Fruit fly (Drosophila melanogaster) whole organism, prepupa: ENCODE data around the gene Taf4.

Experiments
- Blimp-1 ChIP-seq: fragments of 200-800 bp; sonication (Bioruptor generic); optimal IDR thresholded peaks from 3 replicates; lab custom pipeline; 2017; ENCODE audit warnings: missing biosample characterization, missing genetic modification characterization, mild to moderate bottlenecking, moderate library complexity, missing genetic modification reagents
- CG10669 ChIP-seq: fragments of 200-800 bp; sonication (Bioruptor generic); optimal IDR thresholded peaks from 3 replicates; lab custom pipeline; 2018; ENCODE audit warnings: missing biosample characterization, mild to moderate bottlenecking, missing genetic modification characterization, moderate library complexity
- CG11294 ChIP-seq: fragments of 200-800 bp; sonication (Bioruptor generic); IDR thresholded peaks from 2 replicates; pipeline ENCODE4 v1.3.6; 2022; ENCODE audit warnings: missing biosample characterization, missing genetic modification characterization
- CG11762 ChIP-seq: fragments of 200-800 bp; sonication (Bioruptor generic); optimal IDR thresholded peaks from 3 replicates; lab custom pipeline; 2016; ENCODE audit warnings: missing biosample characterization, missing genetic modification characterization; ENCODE audit not compliant: insufficient read depth
- CG11902 ChIP-seq: fragments of 200-800 bp; sonication (Bioruptor generic); optimal IDR thresholded peaks from 3 replicates; lab custom pipeline; 2016; ENCODE audit warnings: missing biosample characterization, missing genetic modification characterization
- CG15336 ChIP-seq: fragments of 200-800 bp; sonication (Bioruptor generic); IDR thresholded peaks from 2 replicates; pipeline ENCODE4 v1.3.6; 2022; ENCODE audit warnings: missing biosample characterization, missing genetic modification characterization
- CG1621 ChIP-seq: fragments of 200-800 bp; sonication (Bioruptor generic); optimal IDR thresholded peaks from 3 replicates; lab custom pipeline; 2018; ENCODE audit warnings: missing biosample characterization, mild to moderate bottlenecking, missing genetic modification characterization
- CG3032 ChIP-seq: fragments of 200-800 bp; optimal IDR thresholded peaks from 2 replicates; lab custom pipeline; 2019; ENCODE audit warnings: missing biosample characterization, mild to moderate bottlenecking, missing genetic modification characterization, moderate library complexity
- CG32006 ChIP-seq: fragments of 200-800 bp; sonication (Bioruptor generic); optimal IDR thresholded peaks from 3 replicates; lab custom pipeline; 2017; ENCODE audit warnings: missing biosample characterization, mild to moderate bottlenecking, missing genetic modification characterization
- CG3919 ChIP-seq: fragments of 200-800 bp; sonication (Bioruptor generic); optimal IDR thresholded peaks from 3 replicates; lab custom pipeline; 2016; ENCODE audit warnings: missing biosample characterization, missing genetic modification characterization
- CG6163 ChIP-seq: fragments of 200-800 bp; sonication (Bioruptor generic); IDR thresholded peaks from 3 replicates; pipeline ENCODE4 v1.3.6; 2022; ENCODE audit warnings: missing biosample characterization, missing genetic modification characterization
- CG6792 ChIP-seq: fragments of 200-800 bp; sonication (Bioruptor generic); optimal IDR thresholded peaks from 3 replicates; lab custom pipeline; 2016; ENCODE audit warnings: missing biosample characterization, missing genetic modification characterization
- CG6808 ChIP-seq: fragments of 200-800 bp; sonication (Bioruptor generic); optimal IDR thresholded peaks from 3 replicates; lab custom pipeline; 2017; ENCODE audit warnings: missing biosample characterization, missing genetic modification characterization, mild to moderate bottlenecking, moderate library complexity, missing genetic modification reagents
- CG6854 ChIP-seq: fragments of 200-800 bp; sonication (Bioruptor generic); optimal IDR thresholded peaks from 2 replicates; lab custom pipeline; 2017; ENCODE audit warnings: missing biosample characterization, mild to moderate bottlenecking, missing genetic modification characterization
- CG7368 ChIP-seq: fragments of 200-800 bp; sonication (Bioruptor generic); optimal IDR thresholded peaks from 3 replicates; lab custom pipeline; 2016; ENCODE audit warnings: missing biosample characterization, missing genetic modification characterization
- CG8632 ChIP-seq: fragments of 200-800 bp; sonication (Bioruptor generic); optimal IDR thresholded peaks from 3 replicates; lab custom pipeline; 2016; ENCODE audit warnings: missing biosample characterization, missing genetic modification characterization
- CG9139 ChIP-seq: fragments of 200-800 bp; sonication (Bioruptor generic); optimal IDR thresholded peaks from 3 replicates; lab custom pipeline; 2017; ENCODE audit warnings: missing biosample characterization, mild to moderate bottlenecking, missing genetic modification characterization
- Eip75B ChIP-seq: fragments of 200-800 bp; sonication (Bioruptor generic); optimal IDR thresholded peaks from 3 replicates; lab custom pipeline; 2016; ENCODE audit warnings: missing biosample characterization, missing genetic modification characterization
- Eip93F ChIP-seq: fragments of 200-800 bp; sonication (Bioruptor generic); optimal IDR thresholded peaks from 2 replicates; lab custom pipeline; 2016; ENCODE audit warnings: missing biosample characterization, mild to moderate bottlenecking, missing genetic modification characterization
- Ets21C ChIP-seq: fragments of 200-800 bp; sonication (Bioruptor generic); optimal IDR thresholded peaks from 3 replicates; lab custom pipeline; 2016; ENCODE audit warnings: missing biosample characterization, missing genetic modification characterization
- Ets96B ChIP-seq: fragments of 200-800 bp; optimal IDR thresholded peaks from 2 replicates; lab custom pipeline; 2019; ENCODE audit warnings: missing biosample characterization, mild to moderate bottlenecking, missing genetic modification characterization, moderate library complexity
- Gug ChIP-seq: fragments of 200-800 bp; sonication (Bioruptor generic); IDR thresholded peaks from 2 replicates; pipeline ENCODE4 v1.3.6; 2022; ENCODE audit warnings: missing biosample characterization, missing genetic modification characterization
- Hr38 ChIP-seq: sonication (Bioruptor generic); optimal IDR thresholded peaks from 2 replicates; lab custom pipeline; 2016; ENCODE audit warnings: missing biosample characterization, missing genetic modification characterization
- Hr39 ChIP-seq: fragments of 200-800 bp; sonication (Bioruptor generic); optimal IDR thresholded peaks from 2 replicates; lab custom pipeline; 2016; ENCODE audit warnings: missing biosample characterization, missing genetic modification characterization
- Hr4 ChIP-seq: fragments of 200-800 bp; sonication (Bioruptor generic); optimal IDR thresholded peaks from 3 replicates; lab custom pipeline; 2016; ENCODE audit warnings: missing biosample characterization, missing genetic modification characterization
- Lpt ChIP-seq: fragments of 200-800 bp; sonication (Bioruptor generic); optimal IDR thresholded peaks from 3 replicates; lab custom pipeline; 2016; ENCODE audit warnings: missing biosample characterization, missing genetic modification characterization
- Met ChIP-seq: fragments of 200-800 bp; sonication (Bioruptor generic); optimal IDR thresholded peaks from 3 replicates; lab custom pipeline; 2016; ENCODE audit warnings: missing biosample characterization, missing genetic modification characterization
- OdsH ChIP-seq: fragments of 200-800 bp; sonication (Bioruptor generic); optimal IDR thresholded peaks from 3 replicates; lab custom pipeline; 2016; ENCODE audit warnings: missing biosample characterization, missing genetic modification characterization
- Smox ChIP-seq: fragments of 200-800 bp; sonication (Bioruptor generic); optimal IDR thresholded peaks from 3 replicates; lab custom pipeline; 2016; ENCODE audit warnings: missing biosample characterization, missing genetic modification characterization
- Sox102F ChIP-seq: fragments of 200-800 bp; sonication (Bioruptor generic); optimal IDR thresholded peaks from 2 replicates; lab custom pipeline; 2016; ENCODE audit warnings: missing biosample characterization, mild to moderate bottlenecking, missing genetic modification characterization
- Sox14 ChIP-seq: fragments of 200-800 bp; sonication (Bioruptor generic); optimal IDR thresholded peaks from 3 replicates; lab custom pipeline; 2016; ENCODE audit warnings: missing biosample characterization, missing genetic modification characterization
- Sox15 ChIP-seq: fragments of 200-800 bp; sonication (Bioruptor generic); optimal IDR thresholded peaks from 3 replicates; lab custom pipeline; 2016; ENCODE audit warnings: missing biosample characterization, missing genetic modification characterization
- acj6 ChIP-seq: fragments of 200-800 bp; sonication (Bioruptor generic); optimal IDR thresholded peaks from 3 replicates; lab custom pipeline; 2016; ENCODE audit warnings: missing biosample characterization, missing genetic modification characterization
- dac ChIP-seq: fragments of 200-800 bp; sonication (Bioruptor generic); optimal IDR thresholded peaks from 2 replicates; lab custom pipeline; 2017; ENCODE audit warnings: missing biosample characterization, mild to moderate bottlenecking, missing genetic modification characterization
- dsx ChIP-seq: fragments of 200-800 bp; optimal IDR thresholded peaks from 3 replicates; lab custom pipeline; 2019; ENCODE audit warnings: missing biosample characterization, mild to moderate bottlenecking, missing genetic modification characterization, moderate library complexity; ENCODE audit not compliant: poor library complexity, severe bottlenecking
- eg ChIP-seq: fragments of 200-800 bp; sonication (Bioruptor generic); IDR thresholded peaks from 3 replicates; pipeline ENCODE4 v1.3.6; 2022; ENCODE audit warnings: missing biosample characterization, missing genetic modification characterization
- fd59A ChIP-seq: fragments of 200-800 bp; sonication (Bioruptor generic); optimal IDR thresholded peaks from 2 replicates; lab custom pipeline; 2017; ENCODE audit warnings: missing biosample characterization, mild to moderate bottlenecking, missing genetic modification characterization, missing genetic modification reagents
- fd85E ChIP-seq: fragments of 200-800 bp; sonication (Bioruptor generic); optimal IDR thresholded peaks from 3 replicates; lab custom pipeline; 2016; ENCODE audit warnings: missing biosample characterization, missing genetic modification characterization
- fkh ChIP-seq: fragments of 200-800 bp; sonication (Bioruptor generic); optimal IDR thresholded peaks from 3 replicates; lab custom pipeline; 2017; ENCODE audit warnings: missing biosample characterization, mild to moderate bottlenecking, missing genetic modification characterization, moderate library complexity
- lz ChIP-seq: fragments of 200-800 bp; sonication (Bioruptor generic); optimal IDR thresholded peaks from 3 replicates; lab custom pipeline; 2016; ENCODE audit warnings: missing biosample characterization, missing genetic modification characterization
- pdm3 ChIP-seq: fragments of 200-800 bp; sonication (Bioruptor generic); optimal IDR thresholded peaks from 3 replicates; lab custom pipeline; 2016; ENCODE audit warnings: missing biosample characterization, missing genetic modification characterization
- salr ChIP-seq, 2 experiments: fragments of 200-800 bp; sonication (Bioruptor generic); optimal IDR thresholded peaks; 3 replicates each; lab custom pipeline; 2016 to 2018; ENCODE audit warnings: missing biosample characterization in 2 of 2, missing genetic modification characterization in 2 of 2, mild to moderate bottlenecking in 1 of 2
- spab ChIP-seq: fragments of 200-800 bp; sonication (Bioruptor generic); optimal IDR thresholded peaks from 2 replicates; lab custom pipeline; 2017; ENCODE audit warnings: missing biosample characterization, mild to moderate bottlenecking, missing genetic modification characterization, missing genetic modification reagents
- ss ChIP-seq, 2 experiments: fragments of 200-800 bp; sonication (Bioruptor generic); optimal IDR thresholded peaks; 2 replicates in 1 of 2; 3 replicates in 1 of 2; lab custom pipeline; 2017 to 2018; ENCODE audit warnings: mild to moderate bottlenecking in 2 of 2, missing biosample characterization in 2 of 2, missing genetic modification characterization in 2 of 2, moderate library complexity in 1 of 2
- svp ChIP-seq: fragments of 200-800 bp; sonication (Bioruptor generic); peaks from one replicate; lab custom pipeline; 2016; ENCODE audit warnings: missing biosample characterization, missing genetic modification characterization
- topi ChIP-seq: fragments of 200-800 bp; sonication (Bioruptor generic); optimal IDR thresholded peaks from 3 replicates; lab custom pipeline; 2016; ENCODE audit warnings: missing biosample characterization, missing genetic modification characterization
- vri ChIP-seq: fragments of 200-800 bp; sonication (Bioruptor generic); optimal IDR thresholded peaks from 3 replicates; lab custom pipeline; 2016; ENCODE audit warnings: missing biosample characterization, mild to moderate bottlenecking, missing genetic modification characterization

The Taf4 gene

DNA sequence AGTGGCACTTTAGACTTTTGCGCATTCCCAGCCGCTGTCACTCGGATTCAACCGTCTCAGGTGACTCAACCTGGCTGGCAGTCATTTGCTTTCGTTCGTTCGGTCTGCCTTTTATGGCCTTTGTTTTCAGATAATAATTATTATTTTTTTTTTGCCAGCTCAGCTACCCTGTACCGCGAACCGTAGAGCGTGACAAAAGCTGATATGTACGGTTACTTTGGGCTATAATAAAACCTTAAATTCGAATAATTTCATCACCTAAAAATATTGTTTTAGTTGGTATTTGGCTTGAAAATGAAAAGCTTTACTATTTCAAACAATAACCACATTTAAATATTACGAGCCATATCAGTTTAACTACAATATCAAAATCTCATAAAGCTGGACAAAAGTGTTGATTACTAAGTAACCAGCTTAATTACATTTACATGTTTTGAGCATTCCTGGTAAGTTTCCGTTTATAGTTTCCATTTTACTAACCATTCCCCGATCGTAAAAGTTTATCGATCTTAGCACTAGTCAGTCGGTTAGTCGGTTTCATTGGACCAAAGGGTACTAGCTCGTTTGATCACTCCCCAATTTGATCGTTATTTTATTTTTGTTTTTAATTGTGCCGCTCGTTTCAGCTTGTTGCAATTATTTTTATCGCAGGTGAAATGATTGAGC lies 38.0 kb downstream of the Taf4 start (continued):
- TF ChIP-seq Met (peak; percentile 21), Sox15 (no peak), CG11294 (GFP tag; lab: Robert Waterston, UW) (no peak), Hr38 (no peak), CG15336 (GFP tag; lab: Robert Waterston, UW) (no peak), topi (GFP tag; lab: Kevin White, UChicago) (peak; percentile 8), fkh (GFP tag; lab: Kevin White, UChicago) (no peak), ss (GFP tag; optimal IDR thresholded peaks at IDR 0.05; lab: Kevin White, UChicago) (no peak)

DNA sequence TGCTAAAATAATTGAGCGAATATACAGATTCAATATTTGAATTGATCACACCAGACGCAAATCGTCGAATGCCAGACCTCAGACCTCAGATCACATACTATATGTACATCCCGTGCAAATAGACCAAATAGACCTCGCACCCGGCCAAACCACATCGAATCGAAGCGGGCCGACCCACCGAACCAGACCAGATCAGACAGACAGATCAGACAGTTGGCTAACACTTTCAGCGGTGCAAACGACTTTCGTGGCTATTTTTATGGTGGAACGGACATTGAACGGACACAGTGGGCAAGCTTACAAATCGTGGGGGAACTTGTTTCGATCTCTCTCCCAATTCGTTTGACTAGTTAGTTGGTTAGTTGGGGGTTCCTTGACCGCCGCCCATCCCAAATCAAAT lies 38.7 kb downstream of the Taf4 start:
- TF ChIP-seq CG9139 (no peak), CG15336 (GFP tag; lab: Robert Waterston, UW) (0 out of 2 replicates have a peak, but pooled peaks have one; percentile 21), Blimp-1 (GFP tag; lab: Kevin White, UChicago) (no peak), CG32006 (GFP tag; lab: Kevin White, UChicago) (peak; percentile 19), Ets21C (no peak)

DNA sequence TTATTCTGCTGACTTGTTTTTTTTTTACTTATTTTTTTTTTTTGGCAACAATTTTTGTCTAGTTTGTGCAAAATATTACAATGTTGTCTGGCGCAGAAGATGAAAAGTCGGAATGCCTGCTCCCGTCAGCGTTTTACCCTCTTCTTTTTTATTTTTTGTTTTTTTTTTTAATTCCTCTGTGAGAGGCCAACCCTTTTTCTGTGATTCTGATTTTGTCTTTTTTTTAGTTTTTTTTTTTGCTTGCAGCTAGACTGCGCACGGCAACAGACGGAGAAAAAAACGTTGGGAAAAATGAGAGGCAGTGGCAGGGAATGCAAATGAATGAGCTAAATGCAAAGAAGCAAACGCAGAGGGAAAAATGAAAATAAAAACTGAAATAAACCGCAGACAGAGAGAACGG lies 40.1 kb downstream of the Taf4 start:
- no peak for TF ChIP-seq salr (GFP tag; optimal IDR thresholded peaks at IDR 0.05; lab: Kevin White, UChicago)
- TF ChIP-seq pdm3 = no peak
- TF ChIP-seq Sox15 = no peak
- TF ChIP-seq Smox = no peak
- no peak for TF ChIP-seq fd59A
- no peak for TF ChIP-seq Eip93F (GFP tag; lab: Kevin White, UChicago)
- peak; percentile 37 for TF ChIP-seq Lpt (GFP tag; lab: Kevin White, UChicago)
- TF ChIP-seq Sox14 (GFP tag; lab: Kevin White, UChicago) = no peak
- TF ChIP-seq eg = peak; percentile 70; the same call in 2 of the 3 replicates
- no peak for TF ChIP-seq CG6854
- no peak for TF ChIP-seq CG3032 (tag; lab: Kevin White, UChicago)
- TF ChIP-seq Ets21C = no peak
- TF ChIP-seq CG8632 (GFP tag; lab: Kevin White, UChicago) = no peak
- TF ChIP-seq CG11762 (GFP tag; lab: Kevin White, UChicago) = no peak
- peak; percentile 45 for TF ChIP-seq svp (GFP tag; lab: Kevin White, UChicago)
- TF ChIP-seq vri (GFP tag; lab: Kevin White, UChicago) = no peak
- TF ChIP-seq CG6808 (GFP tag; lab: Kevin White, UChicago) = peak; percentile 53
- no peak for TF ChIP-seq lz (GFP tag; lab: Kevin White, UChicago)
- no peak for TF ChIP-seq Ets96B (tag; lab: Kevin White, UChicago)
- no peak for TF ChIP-seq acj6 (GFP tag; lab: Kevin White, UChicago)
- no peak for TF ChIP-seq CG32006 (GFP tag; lab: Kevin White, UChicago)
- TF ChIP-seq CG10669 (GFP tag; lab: Kevin White, UChicago) = no peak
- no peak for TF ChIP-seq Met
- TF ChIP-seq CG7368 = no peak
- TF ChIP-seq CG3919 (GFP tag; lab: Kevin White, UChicago) = peak; percentile 29
- no peak for TF ChIP-seq dac (GFP tag; lab: Kevin White, UChicago)
- peak; percentile 17 for TF ChIP-seq spab (GFP tag; lab: Kevin White, UChicago)
- TF ChIP-seq CG1621 = no peak
- no peak for TF ChIP-seq fd85E (GFP tag; lab: Kevin White, UChicago)
- TF ChIP-seq CG6163 (GFP tag; lab: Robert Waterston, UW) = peak; percentile 79; the same call in 2 of the 3 replicates
- TF ChIP-seq Hr39 (GFP tag; lab: Kevin White, UChicago) = no peak
- TF ChIP-seq Sox102F (GFP tag; lab: Kevin White, UChicago) = no peak
- no peak for TF ChIP-seq CG11902 (GFP tag; lab: Kevin White, UChicago)
- no peak for TF ChIP-seq Hr4 (GFP tag; lab: Kevin White, UChicago)
- TF ChIP-seq ss (GFP tag; optimal IDR thresholded peaks at IDR 0.05; lab: Kevin White, UChicago) = peak; percentile 15 to 53
- no peak for TF ChIP-seq topi (GFP tag; lab: Kevin White, UChicago)
- no peak for TF ChIP-seq CG6792
- peak; percentile 34 for TF ChIP-seq dsx (GFP tag; lab: Kevin White, UChicago)
- TF ChIP-seq Gug (GFP tag; lab: Robert Waterston, UW) = peak; percentile 41
- TF ChIP-seq OdsH (GFP tag; lab: Kevin White, UChicago) = peak; percentile 13
- TF ChIP-seq Eip75B = no peak
